Fruit fly (Drosophila melanogaster) S2 (cell line): Measurements from ENCODE around the gene CG42340.

Source experiments
- CG8478 ChIP-seq: fragments of >200 bp; optimal IDR thresholded peaks from 2 replicates; lab custom pipeline; 2018
- CTCF ChIP-seq, 2 experiments: fragments of >200 bp; optimal IDR thresholded peaks; 2 replicates each; lab custom pipeline; 2018

DNA sequence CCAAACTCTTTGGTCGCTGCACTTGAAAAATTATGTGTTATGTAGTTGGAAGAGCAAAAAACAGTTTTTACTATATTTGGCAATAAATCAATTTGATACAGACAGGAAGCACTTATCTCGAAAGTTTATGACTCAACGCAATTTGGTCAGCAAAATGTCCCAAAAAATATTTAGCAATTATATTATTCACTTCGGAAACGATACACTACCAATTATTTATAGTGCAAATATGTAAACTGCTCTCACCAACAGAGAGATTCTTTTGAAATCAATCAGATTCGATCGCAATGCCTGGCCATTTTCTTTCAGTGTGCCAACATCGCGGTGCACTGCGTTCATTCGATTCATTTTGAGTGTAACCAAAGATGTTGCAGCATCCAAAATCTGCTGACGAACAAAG lies 66.2 kb downstream of the CG42340 start:
- TF ChIP-seq CG8478 (lab: Kevin White, UChicago) (no peak), CTCF (optimal IDR thresholded peaks at IDR 0.05; lab: Kevin White, UChicago) (no peak)
